Worm (Caenorhabditis elegans) whole organism, L2 larva: ENCODE results near the gene trpp-6.
"Not testable (repeated sequence)": the region's sequence is repeated elsewhere in the genome, so short reads cannot be mapped to it uniquely, and the experiment has no call there.

ENCODE experiments used
- C34F6.9 ChIP-seq: fragments of 150-350 bp; optimal IDR thresholded peaks from 2 replicates; lab custom pipeline; 2014; ENCODE audit warnings: missing biosample characterization, missing genetic modification characterization
- F13H6.1 ChIP-seq: sonication (generic microtip); optimal IDR thresholded peaks from 2 replicates; lab custom pipeline; 2016; ENCODE audit warnings: missing genetic modification characterization, missing compliant biosample characterization
- Y55F3AM.14 ChIP-seq: fragments of 200-800 bp; sonication (Bioruptor generic); optimal IDR thresholded peaks from 2 replicates; lab custom pipeline; 2018; ENCODE audit warnings: mild to moderate bottlenecking, missing genetic modification characterization, missing compliant biosample characterization
- ZK546.5 ChIP-seq: sonication (generic microtip); optimal IDR thresholded peaks from 2 replicates; lab custom pipeline; 2017; ENCODE audit warnings: missing biosample characterization, missing genetic modification characterization
- alr-1 ChIP-seq: fragments of 150-350 bp; optimal IDR thresholded peaks from 2 replicates; lab custom pipeline; 2014; ENCODE audit warnings: missing biosample characterization, missing genetic modification characterization
- aly-2 ChIP-seq: fragments of 150-350 bp; optimal IDR thresholded peaks from 2 replicates; lab custom pipeline; 2014; ENCODE audit warnings: missing biosample characterization, missing genetic modification characterization
- ama-1 ChIP-seq: fragments of 150-350 bp; optimal IDR thresholded peaks from 2 replicates; lab custom pipeline; 2018; ENCODE audit warnings: inconsistent platforms
- blmp-1 ChIP-seq: sonication (generic microtip); optimal IDR thresholded peaks from 2 replicates; lab custom pipeline; 2017; ENCODE audit warnings: missing genetic modification characterization, mild to moderate bottlenecking, missing compliant biosample characterization, antibody characterized with exemption, moderate library complexity; ENCODE audit not compliant: insufficient read depth
- ceh-16 ChIP-seq: fragments of 150-350 bp; optimal IDR thresholded peaks from 2 replicates; lab custom pipeline; 2014; ENCODE audit warnings: missing biosample characterization, missing genetic modification characterization
- crh-2 ChIP-seq: sonication (generic microtip); optimal IDR thresholded peaks from 2 replicates; lab custom pipeline; 2017; ENCODE audit warnings: missing biosample characterization, missing genetic modification characterization
- egl-27 ChIP-seq: sonication (generic microtip); optimal IDR thresholded peaks from 3 replicates; lab custom pipeline; 2017; ENCODE audit warnings: missing biosample characterization, missing genetic modification reagents, missing genetic modification characterization
- elt-3 ChIP-seq: sonication (generic microtip); optimal IDR thresholded peaks from 2 replicates; lab custom pipeline; 2017; ENCODE audit warnings: missing biosample characterization, missing genetic modification characterization
- fos-1 ChIP-seq: fragments of 150-350 bp; optimal IDR thresholded peaks from 2 replicates; lab custom pipeline; 2014; ENCODE audit warnings: missing biosample characterization, missing genetic modification characterization
- gmeb-1 ChIP-seq: fragments of 150-350 bp; optimal IDR thresholded peaks from 2 replicates; lab custom pipeline; 2014; ENCODE audit warnings: missing biosample characterization, missing genetic modification characterization
- lin-11 ChIP-seq: fragments of 150-350 bp; sonication (generic microtip); optimal IDR thresholded peaks from 2 replicates; lab custom pipeline; 2014; ENCODE audit warnings: missing biosample characterization, missing genetic modification characterization, inconsistent platforms, mixed read lengths
- lin-13 ChIP-seq: fragments of 150-350 bp; optimal IDR thresholded peaks from 2 replicates; lab custom pipeline; 2014; ENCODE audit warnings: missing biosample characterization, missing genetic modification reagents, missing genetic modification characterization
- lin-39 ChIP-seq: fragments of 150-350 bp; optimal IDR thresholded peaks from 2 replicates; lab custom pipeline; 2014; ENCODE audit warnings: missing biosample characterization, missing genetic modification reagents, missing genetic modification characterization
- lsy-2 ChIP-seq, 2 experiments: fragments of 150-350 bp in 1 of 2; sonication (generic microtip) in 1 of 2; optimal IDR thresholded peaks; 2 replicates each; lab custom pipeline; 2014 to 2017; ENCODE audit warnings: missing biosample characterization in 2 of 2, missing genetic modification characterization in 2 of 2
- mbf-1 ChIP-seq: sonication (generic microtip); optimal IDR thresholded peaks from 2 replicates; lab custom pipeline; 2017; ENCODE audit warnings: missing biosample characterization, missing genetic modification characterization
- mdl-1 ChIP-seq, 2 experiments: fragments of 150-350 bp in 1 of 2; sonication (generic microtip) in 1 of 2; optimal IDR thresholded peaks; 2 replicates each; lab custom pipeline; 2017; ENCODE audit warnings: missing biosample characterization in 2 of 2, missing genetic modification characterization in 2 of 2
- nhr-10 ChIP-seq: sonication (generic microtip); optimal IDR thresholded peaks from 2 replicates; lab custom pipeline; 2017; ENCODE audit warnings: missing biosample characterization, missing genetic modification characterization
- nhr-11 ChIP-seq: fragments of 150-350 bp; optimal IDR thresholded peaks from 2 replicates; lab custom pipeline; 2014; ENCODE audit warnings: missing biosample characterization, missing genetic modification characterization
- nhr-129 ChIP-seq: fragments of 150-350 bp; optimal IDR thresholded peaks from 2 replicates; lab custom pipeline; 2014; ENCODE audit warnings: missing biosample characterization, missing genetic modification characterization
- nhr-21 ChIP-seq: fragments of 150-350 bp; optimal IDR thresholded peaks from 2 replicates; lab custom pipeline; 2014; ENCODE audit warnings: missing biosample characterization, missing genetic modification characterization
- nhr-6 ChIP-seq: fragments of 150-350 bp; optimal IDR thresholded peaks from 2 replicates; lab custom pipeline; 2014; ENCODE audit warnings: missing biosample characterization, missing genetic modification characterization
- sem-4 ChIP-seq: fragments of 150-350 bp; optimal IDR thresholded peaks from 2 replicates; lab custom pipeline; 2014; ENCODE audit warnings: missing biosample characterization, missing genetic modification reagents, missing genetic modification characterization
- skn-1 ChIP-seq: sonication (generic microtip); optimal IDR thresholded peaks from 2 replicates; lab custom pipeline; 2017; ENCODE audit warnings: missing biosample characterization, missing genetic modification characterization
- sma-3 ChIP-seq: sonication (generic microtip); optimal IDR thresholded peaks from 2 replicates; lab custom pipeline; 2016; ENCODE audit warnings: missing genetic modification reagents, missing genetic modification characterization, missing compliant biosample characterization
- sma-9 ChIP-seq, 2 experiments: fragments of 150-350 bp in 1 of 2; sonication (generic microtip) in 1 of 2; optimal IDR thresholded peaks; 2 replicates each; lab custom pipeline; 2014 to 2016; ENCODE audit warnings: missing genetic modification characterization in 2 of 2, mild to moderate bottlenecking in 1 of 2, missing biosample characterization in 1 of 2, missing compliant biosample characterization in 1 of 2, missing genetic modification reagents in 1 of 2, moderate library complexity in 1 of 2
- unc-55 ChIP-seq: fragments of 150-350 bp; sonication (generic microtip); optimal IDR thresholded peaks from 3 replicates; lab custom pipeline; 2014; ENCODE audit warnings: missing biosample characterization, missing genetic modification reagents, missing genetic modification characterization
- zag-1 ChIP-seq: fragments of 150-350 bp; optimal IDR thresholded peaks from 2 replicates; lab custom pipeline; 2014; ENCODE audit warnings: missing biosample characterization, missing genetic modification characterization
- ztf-1 ChIP-seq: fragments of 200-800 bp; sonication (Bioruptor generic); conservative IDR thresholded peaks from 2 replicates; pipeline ENCODE4 v1.3.6; 2022; ENCODE audit warnings: missing genetic modification characterization, missing compliant biosample characterization
- ztf-11 ChIP-seq: sonication (generic microtip); optimal IDR thresholded peaks from 2 replicates; lab custom pipeline; 2017; ENCODE audit warnings: missing biosample characterization, missing genetic modification characterization
- ztf-4 ChIP-seq: fragments of 150-350 bp; optimal IDR thresholded peaks from 2 replicates; lab custom pipeline; 2014; ENCODE audit warnings: missing biosample characterization, missing genetic modification characterization

The trpp-6 gene

DNA sequence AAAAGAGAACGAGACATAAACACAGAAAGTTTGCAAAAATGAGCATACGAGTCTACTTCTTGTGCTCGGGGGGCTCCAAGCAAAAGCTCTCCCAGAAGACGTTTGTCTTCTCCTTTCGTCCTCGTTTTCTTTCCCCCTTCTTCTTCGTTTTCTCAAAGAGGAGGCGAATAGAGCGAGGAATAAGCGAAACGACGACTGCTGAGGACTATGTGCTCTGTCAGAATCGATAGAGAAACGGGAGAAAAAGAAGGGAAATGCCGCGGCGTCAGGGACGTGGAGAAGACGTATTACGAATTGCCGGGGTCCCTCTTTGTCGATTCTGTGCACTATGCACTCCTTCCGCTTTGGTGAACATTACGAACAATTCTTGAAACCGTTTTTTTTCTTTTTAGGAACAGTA lies 13.3 kb upstream of the trpp-6 start:
- peak; percentile 22 for TF ChIP-seq zag-1
- peak in 1 of 2 experiments; percentile 15 for TF ChIP-seq mdl-1 (tag; optimal IDR thresholded peaks at IDR 0.05; lab: Kevin White, UChicago)
- peak; percentile 22 for TF ChIP-seq sma-9 (GFP tag; optimal IDR thresholded peaks at IDR 0.05; lab: Kevin White, UChicago)
- no peak for TF ChIP-seq sma-9 (tag; optimal IDR thresholded peaks at IDR 0.05; lab: Kevin White, UChicago)
- TF ChIP-seq lsy-2 (tag; optimal IDR thresholded peaks at IDR 0.05; lab: Kevin White, UChicago), result peak in 1 of 2 experiments; percentile 36
- TF ChIP-seq crh-2 (tag; lab: Kevin White, UChicago), result peak; percentile 17
- TF ChIP-seq ztf-1 (GFP tag; lab: Robert Waterston, UW), result no peak
- no peak for TF ChIP-seq fos-1
- no peak for TF ChIP-seq ZK546.5 (tag; lab: Kevin White, UChicago)
- peak; percentile 80 for TF ChIP-seq unc-55
- TF ChIP-seq lin-13 (GFP tag; lab: Kevin White, UChicago), result no peak
- peak; percentile 35 for TF ChIP-seq C34F6.9 (tag; lab: Kevin White, UChicago)
- no peak for TF ChIP-seq lin-11 (tag; lab: Kevin White, UChicago)
- no peak for TF ChIP-seq lin-39 (tag; lab: Kevin White, UChicago)
- no peak for TF ChIP-seq elt-3 (tag; lab: Kevin White, UChicago)
- peak; percentile 33 for TF ChIP-seq nhr-129 (tag; lab: Kevin White, UChicago)
- no peak for TF ChIP-seq ztf-11 (tag; lab: Kevin White, UChicago)
- no peak for TF ChIP-seq F13H6.1 (tag; lab: Kevin White, UChicago)
- no peak for TF ChIP-seq nhr-21 (tag; lab: Kevin White, UChicago)
- no peak for TF ChIP-seq aly-2 (tag; lab: Kevin White, UChicago)
- TF ChIP-seq Y55F3AM.14 (GFP tag; lab: Kevin White, UChicago), result no peak
- no peak for TF ChIP-seq skn-1

DNA sequence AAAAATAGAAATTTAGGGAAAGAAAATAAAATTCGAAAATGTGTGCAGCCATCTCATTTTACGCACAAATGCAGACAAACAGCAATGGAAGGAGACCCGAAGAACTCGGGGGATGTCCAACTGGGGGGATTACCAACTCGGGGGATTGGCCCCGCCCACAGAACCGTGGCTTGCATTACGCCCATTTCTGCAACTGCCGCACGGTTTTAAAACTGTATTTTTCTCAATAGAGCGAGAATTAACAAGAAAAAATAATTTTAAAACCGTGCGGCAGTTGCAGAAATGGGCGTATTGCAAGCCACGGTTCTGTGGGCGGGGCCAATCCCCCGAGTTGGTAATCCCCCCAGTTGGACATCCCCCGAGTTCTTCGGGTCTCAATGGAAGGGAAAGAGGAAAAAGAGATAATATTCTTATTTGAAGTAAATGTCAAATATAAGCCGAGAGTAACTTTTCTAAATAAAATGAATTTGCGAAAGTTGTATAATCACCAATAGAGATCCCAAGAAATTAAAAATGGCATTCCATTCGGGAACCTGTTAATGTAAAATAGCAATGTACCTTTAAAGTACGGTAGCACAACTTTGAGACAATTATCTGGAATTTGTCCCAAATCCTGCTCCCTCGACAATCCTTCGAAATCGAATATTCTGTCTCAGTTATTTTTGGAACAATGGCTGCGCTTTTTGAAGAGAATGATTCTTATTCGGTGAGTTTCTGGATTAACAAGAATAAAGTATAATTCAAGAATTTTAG lies 10.8 kb upstream of the trpp-6 start, which contains the start of the genes ruvb-1 and tofu-1:
Gene ruvb-1 (minus strand): TSS at position 72 of the 753 bp plus-strand sequence.
Gene tofu-1 (plus strand): TSS at position 417 of the 753 bp plus-strand sequence.
- TF ChIP-seq nhr-129 (tag; lab: Kevin White, UChicago), result peak; percentile 22
- TF ChIP-seq fos-1, result peak; percentile 26
- TF ChIP-seq egl-27 (tag; lab: Kevin White, UChicago), result peak; percentile 14
- peak; percentile 58 for TF ChIP-seq unc-55
- peak; percentile 65 for TF ChIP-seq crh-2 (tag; lab: Kevin White, UChicago)
- TF ChIP-seq sma-9 (GFP tag; optimal IDR thresholded peaks at IDR 0.05; lab: Kevin White, UChicago), result peak; percentile 22
- TF ChIP-seq sma-9 (tag; optimal IDR thresholded peaks at IDR 0.05; lab: Kevin White, UChicago), result not testable (repeated sequence)
- TF ChIP-seq C34F6.9 (tag; lab: Kevin White, UChicago), result peak; percentile 58
- TF ChIP-seq sem-4 (tag; lab: Kevin White, UChicago), result peak; percentile 40
- TF ChIP-seq sma-3 (GFP tag; lab: Kevin White, UChicago), result peak; percentile 91
- TF ChIP-seq lin-11 (tag; lab: Kevin White, UChicago), result peak; percentile 56
- TF ChIP-seq gmeb-1 (tag; lab: Kevin White, UChicago), result peak; percentile 68
- peak; percentile 41 for TF ChIP-seq nhr-21 (tag; lab: Kevin White, UChicago)
- peak; percentile 85 for TF ChIP-seq F13H6.1 (tag; lab: Kevin White, UChicago)
- TF ChIP-seq lsy-2 (tag; optimal IDR thresholded peaks at IDR 0.05; lab: Kevin White, UChicago), result peak in 1 of 2 experiments; percentile 62
- TF ChIP-seq blmp-1 (tag; lab: Kevin White, UChicago), result peak; percentile 5
- peak; percentile 80 for TF ChIP-seq lin-13 (GFP tag; lab: Kevin White, UChicago)
- TF ChIP-seq, all 48 proteins: peak for 16; not testable (repeated sequence) for 32

DNA sequence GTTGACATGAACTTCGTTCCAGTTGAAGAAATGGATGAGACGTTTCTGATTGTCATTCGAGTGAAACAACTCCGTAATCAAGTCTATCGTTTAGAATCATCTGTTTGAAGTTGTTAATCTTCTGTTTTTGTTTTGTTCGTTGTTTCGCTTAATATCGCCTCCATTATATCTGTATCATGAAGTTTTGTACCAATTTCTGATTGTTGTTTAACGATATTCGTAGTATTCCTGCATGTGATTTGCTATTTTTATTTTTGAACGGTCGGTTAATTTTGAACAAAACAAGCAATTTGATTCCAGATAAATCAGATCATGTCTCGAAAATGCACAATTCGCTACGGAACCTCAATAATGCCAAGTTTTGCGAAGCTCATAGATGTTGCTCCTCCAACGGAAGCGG lies 9.1 kb upstream of the trpp-6 start, which contains the start of gene C27H6.9:
Gene C27H6.9 (plus strand): TSS at position 301 of the 400 bp plus-strand sequence.
- no peak for TF ChIP-seq mbf-1
- TF ChIP-seq unc-55, result no peak
- TF ChIP-seq nhr-11 (tag; lab: Kevin White, UChicago), result no peak
- no peak for TF ChIP-seq ztf-4 (tag; lab: Kevin White, UChicago)
- no peak for TF ChIP-seq gmeb-1 (tag; lab: Kevin White, UChicago)
- no peak for TF ChIP-seq lsy-2 (tag; optimal IDR thresholded peaks at IDR 0.05; lab: Kevin White, UChicago)
- no peak for TF ChIP-seq alr-1 (tag; lab: Kevin White, UChicago)
- no peak for TF ChIP-seq ztf-11 (tag; lab: Kevin White, UChicago)
- no peak for TF ChIP-seq zag-1
- TF ChIP-seq Y55F3AM.14 (GFP tag; lab: Kevin White, UChicago), result no peak
- no peak for TF ChIP-seq lin-39 (tag; lab: Kevin White, UChicago)
- TF ChIP-seq nhr-10 (tag; lab: Kevin White, UChicago), result no peak
- TF ChIP-seq ZK546.5 (tag; lab: Kevin White, UChicago), result no peak
- no peak for TF ChIP-seq blmp-1 (tag; lab: Kevin White, UChicago)
- TF ChIP-seq ama-1 (lab: Kevin White, UChicago), result no peak
- TF ChIP-seq nhr-6 (tag; lab: Kevin White, UChicago), result no peak
- TF ChIP-seq crh-2 (tag; lab: Kevin White, UChicago), result no peak
- no peak for TF ChIP-seq ceh-16 (tag; lab: Kevin White, UChicago)
- TF ChIP-seq skn-1, result no peak
